Fruit fly (Drosophila melanogaster) S2 (cell line): ENCODE results near the gene Cdc16.

ENCODE experiments used
- CG8478 ChIP-seq: fragments of >200 bp; optimal IDR thresholded peaks from 2 replicates; lab custom pipeline; 2018
- CTCF ChIP-seq, 2 experiments: fragments of >200 bp; optimal IDR thresholded peaks; 2 replicates each; lab custom pipeline; 2018

Cdc16 gene

DNA sequence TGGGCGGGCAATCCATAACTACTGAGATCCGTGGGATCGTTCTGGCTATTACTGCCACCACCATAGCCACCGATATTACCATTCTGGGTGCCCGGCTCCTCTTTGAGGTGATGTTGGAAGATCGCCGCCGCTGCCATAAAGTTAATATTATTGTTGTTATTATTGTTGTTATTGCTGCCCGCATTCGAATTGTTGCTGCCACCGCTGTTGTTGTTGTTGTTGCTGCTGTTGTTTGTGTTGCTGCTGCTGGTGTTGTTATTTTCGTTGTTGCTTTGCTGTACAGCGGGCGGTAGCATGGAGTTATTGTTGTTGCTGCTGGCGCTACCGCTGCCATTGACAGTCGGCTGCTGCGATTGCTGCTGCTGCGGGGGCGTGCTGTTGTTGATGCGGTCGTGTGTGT, 11.3 kb downstream of the Cdc16 start:
- TF ChIP-seq CG8478 (no peak), CTCF (optimal IDR thresholded peaks at IDR 0.05; lab: Kevin White, UChicago) (no peak)

DNA sequence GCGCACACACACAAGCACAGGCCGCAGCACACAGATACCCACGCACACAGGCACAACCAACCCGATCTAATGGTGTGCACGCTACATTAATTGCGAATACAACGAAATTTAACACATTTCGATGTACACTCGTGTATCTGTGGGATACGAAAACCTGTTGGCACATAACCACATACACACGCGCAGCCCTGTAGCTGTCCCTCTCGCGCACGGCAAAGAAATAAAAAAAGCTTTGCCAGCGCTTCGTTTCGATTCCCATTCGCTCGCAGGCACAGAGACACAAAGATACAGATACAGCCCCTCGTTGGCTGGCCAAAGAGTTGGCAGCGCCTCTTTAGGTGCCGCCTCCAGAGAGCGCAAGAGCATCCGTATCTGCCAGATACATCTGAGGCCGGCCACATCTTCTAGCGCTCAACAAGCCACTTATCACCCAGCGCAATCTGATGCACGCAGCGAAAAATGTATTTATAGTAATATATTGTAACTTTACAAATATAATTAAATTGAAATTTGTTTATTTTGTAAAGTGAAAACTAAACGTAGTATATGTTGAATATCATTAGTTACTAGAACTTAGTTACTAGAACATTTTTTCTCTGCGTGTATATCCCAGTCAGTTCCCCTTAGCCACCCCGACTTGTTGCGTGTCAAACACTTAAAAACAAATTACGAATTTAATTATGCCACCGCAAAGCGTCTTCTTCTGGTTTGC, 12.2 kb downstream of the Cdc16 start:
- TF ChIP-seq CG8478 (no peak), CTCF (optimal IDR thresholded peaks at IDR 0.05; lab: Kevin White, UChicago) (no peak)

DNA sequence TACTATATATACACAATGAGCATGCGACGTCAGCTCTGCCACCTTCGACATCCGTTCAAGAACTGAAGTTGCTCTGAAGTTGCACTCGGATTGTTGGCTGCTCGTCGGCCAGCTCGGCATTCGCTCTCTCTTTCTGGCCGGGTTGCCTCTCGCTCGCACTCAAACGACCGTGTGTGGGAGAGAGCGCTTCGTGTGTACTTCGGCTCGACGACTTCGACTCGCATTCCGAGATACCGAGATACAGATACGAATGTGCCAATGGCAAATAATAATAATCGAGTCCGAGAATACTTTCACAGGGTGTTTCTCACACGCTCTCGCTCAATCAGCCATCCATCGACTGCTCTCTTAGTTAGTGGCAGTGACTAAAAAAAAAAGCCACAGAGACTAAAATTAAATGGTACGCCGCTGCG, 14.4 kb downstream of the Cdc16 start:
- TF ChIP-seq CG8478 (no peak), CTCF (optimal IDR thresholded peaks at IDR 0.05; lab: Kevin White, UChicago) (peak; percentile 45 to 66)

DNA sequence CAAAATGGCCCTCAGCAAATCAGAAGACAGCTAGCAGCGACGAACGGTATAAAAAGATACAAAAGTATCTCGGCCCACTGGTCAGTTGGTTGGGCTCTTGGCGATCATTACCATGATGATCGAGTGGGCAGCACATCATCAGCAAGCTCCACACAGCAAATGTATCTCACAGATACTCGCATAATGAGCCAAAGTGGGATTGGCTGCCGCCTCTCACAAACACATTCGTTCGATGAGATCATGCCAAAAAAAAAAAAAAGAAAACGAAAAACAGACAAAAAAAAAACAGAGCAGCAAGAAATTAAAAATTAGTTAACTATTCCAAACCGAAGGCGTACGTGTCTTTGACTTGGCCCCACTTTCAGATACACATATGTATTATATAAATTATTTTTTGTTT, 15.1 kb downstream of the Cdc16 start:
- no peak for TF ChIP-seq CTCF (optimal IDR thresholded peaks at IDR 0.05; lab: Kevin White, UChicago)
- TF ChIP-seq CG8478 = no peak

DNA sequence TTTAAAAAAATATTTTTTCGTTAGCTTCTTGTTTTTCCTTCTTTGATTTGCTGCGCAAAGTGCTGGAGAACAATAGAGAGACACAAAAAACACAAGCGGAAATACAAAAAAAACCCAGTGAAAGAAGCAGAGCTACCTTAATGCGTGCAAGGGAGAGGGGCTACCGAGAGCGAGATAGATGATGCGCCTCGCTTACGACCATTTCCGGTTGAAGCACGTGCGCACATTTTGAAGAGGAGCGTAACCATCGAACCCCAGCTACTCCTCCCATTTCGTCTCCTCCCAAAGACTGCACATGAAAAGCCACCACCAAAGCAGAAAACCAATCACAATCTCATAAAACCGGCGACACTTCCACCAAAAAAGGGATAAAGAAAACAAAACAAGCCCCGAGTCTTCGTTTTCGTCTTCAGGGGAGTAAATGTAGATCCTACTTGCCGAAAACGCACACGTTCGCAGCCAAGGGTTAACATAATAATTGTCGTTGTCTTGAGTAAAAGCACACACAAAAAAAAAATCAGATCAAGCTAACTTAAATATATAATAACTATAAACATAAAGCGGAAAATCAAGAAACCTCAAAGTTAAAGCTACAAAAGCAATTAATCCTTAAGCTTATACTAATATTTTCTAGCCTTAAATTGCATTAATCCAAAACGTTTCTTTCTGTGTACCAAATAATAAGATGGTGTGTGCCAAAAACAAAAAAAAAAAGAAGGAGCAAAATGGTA, 16.3 kb downstream of the Cdc16 start:
- TF ChIP-seq CG8478 (no peak), CTCF (optimal IDR thresholded peaks at IDR 0.05; lab: Kevin White, UChicago) (no peak)

DNA sequence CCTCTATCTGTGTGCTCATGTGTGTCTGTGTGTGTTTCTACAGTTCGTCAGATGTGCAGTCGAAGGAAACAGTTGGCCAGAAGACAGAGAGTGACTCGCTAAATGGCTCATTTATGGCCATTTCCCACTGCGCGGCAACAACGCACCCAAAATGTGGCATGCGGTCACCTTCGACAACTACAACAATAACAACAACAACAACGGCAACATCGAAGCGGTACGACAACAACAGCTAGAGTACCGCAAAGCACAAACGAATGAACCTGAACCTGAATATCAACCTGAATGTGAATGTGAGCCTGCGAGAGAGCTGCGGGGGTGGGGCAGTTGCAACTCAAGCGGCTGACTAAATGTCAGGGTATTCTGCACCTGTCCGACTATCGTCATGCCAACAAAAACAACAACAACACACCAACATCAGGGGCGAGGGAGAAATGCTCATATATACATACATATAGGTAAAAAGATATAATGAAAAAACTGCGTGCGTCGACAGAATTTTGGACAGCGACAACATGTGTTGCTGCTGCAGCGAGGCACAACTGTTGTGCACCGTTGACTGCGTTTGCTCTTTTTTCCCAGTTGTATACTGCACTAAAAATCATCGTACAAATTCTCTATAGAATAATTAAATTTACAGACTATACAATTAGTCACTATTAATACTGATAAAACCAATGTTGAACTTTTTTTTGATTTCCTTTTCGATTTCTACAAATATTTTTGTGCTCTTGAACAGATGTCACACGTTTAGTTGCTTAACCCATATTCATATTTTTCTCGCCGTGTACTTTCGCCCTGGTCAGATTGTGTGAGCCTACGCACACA, 19.3 kb downstream of the Cdc16 start:
- TF ChIP-seq CTCF (optimal IDR thresholded peaks at IDR 0.05; lab: Kevin White, UChicago) (no peak), CG8478 (no peak)

DNA sequence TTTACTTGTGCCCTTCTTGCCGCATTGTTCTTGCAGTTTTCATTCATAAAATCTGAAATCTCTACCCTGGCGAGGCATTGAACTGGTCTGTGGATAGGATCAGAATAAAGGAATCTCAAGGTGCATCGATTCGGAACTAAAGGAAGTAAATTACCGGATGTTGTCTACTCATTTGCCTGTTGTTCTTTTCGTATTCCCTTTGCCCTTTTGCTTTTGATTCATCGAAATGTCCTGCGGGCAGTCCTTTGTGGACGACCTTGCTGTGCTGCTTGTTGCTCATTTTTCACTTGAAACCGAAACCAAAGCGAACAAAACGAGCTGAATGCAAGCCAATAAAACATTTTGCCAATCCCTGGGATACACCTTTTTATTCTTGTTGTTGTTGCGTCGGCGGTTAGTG, 20.3 kb downstream of the Cdc16 start:
- TF ChIP-seq CG8478 (no peak), CTCF (optimal IDR thresholded peaks at IDR 0.05; lab: Kevin White, UChicago) (no peak)

DNA sequence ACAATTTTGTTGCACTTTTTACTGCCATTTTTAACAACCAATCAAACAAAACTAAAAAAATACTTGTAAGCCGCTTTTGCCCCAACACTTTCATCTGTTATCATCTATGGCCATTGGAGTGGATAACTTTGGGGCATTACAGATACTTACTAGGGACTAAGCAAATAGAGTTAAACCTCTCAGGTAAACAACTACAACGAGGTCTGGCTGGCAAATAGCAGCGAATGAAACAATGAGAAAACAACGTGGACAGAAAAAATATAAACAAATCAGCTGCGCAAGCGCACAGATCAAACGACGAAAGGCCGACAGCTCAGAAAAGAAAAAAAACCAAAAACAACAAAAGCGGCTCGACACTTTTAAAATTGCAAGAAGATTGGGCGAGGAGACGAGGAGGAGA, 21.2 kb downstream of the Cdc16 start:
- TF ChIP-seq CG8478 = no peak
- no peak for TF ChIP-seq CTCF (optimal IDR thresholded peaks at IDR 0.05; lab: Kevin White, UChicago)

DNA sequence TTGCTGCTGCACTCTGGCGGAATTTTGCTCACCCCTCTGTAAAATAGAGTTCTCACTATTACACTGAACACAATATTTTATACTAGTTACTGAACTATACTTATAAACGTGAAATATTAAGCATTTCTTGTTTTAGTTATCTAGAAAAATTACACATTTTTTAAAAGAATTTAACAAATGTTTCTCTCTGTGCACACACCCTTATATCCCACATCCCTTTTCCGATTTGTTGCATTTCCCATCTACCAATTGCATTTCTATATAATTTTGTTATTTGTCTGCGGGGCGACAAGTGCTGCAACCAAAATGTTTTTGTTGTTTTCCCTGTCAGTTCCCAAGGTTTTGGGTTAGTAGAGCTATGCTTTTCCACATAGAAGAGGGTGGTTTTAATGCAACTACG, 22.3 kb downstream of the Cdc16 start:
- TF ChIP-seq CG8478 (no peak), CTCF (optimal IDR thresholded peaks at IDR 0.05; lab: Kevin White, UChicago) (no peak)

DNA sequence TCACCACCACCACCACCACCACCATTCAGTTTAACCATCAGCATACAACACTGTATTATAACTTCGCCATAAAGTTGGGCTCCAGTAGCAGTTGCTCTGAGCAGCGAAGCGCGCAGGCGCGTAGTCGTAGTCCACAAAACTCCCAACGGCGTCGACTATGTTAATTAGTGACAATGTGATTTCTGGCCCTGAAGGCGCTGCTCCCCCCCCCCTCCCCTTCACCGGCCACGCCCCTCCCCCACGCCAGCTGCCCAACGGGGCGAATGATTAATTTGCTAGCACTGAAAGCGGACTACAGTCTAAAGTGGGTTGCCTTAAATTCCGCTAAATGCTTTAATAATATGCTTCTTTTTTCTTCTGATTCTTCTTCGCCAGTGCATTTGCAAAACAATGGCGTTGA, 25.8 kb downstream of the Cdc16 start:
- TF ChIP-seq CG8478 (no peak), CTCF (optimal IDR thresholded peaks at IDR 0.05; lab: Kevin White, UChicago) (no peak)

DNA sequence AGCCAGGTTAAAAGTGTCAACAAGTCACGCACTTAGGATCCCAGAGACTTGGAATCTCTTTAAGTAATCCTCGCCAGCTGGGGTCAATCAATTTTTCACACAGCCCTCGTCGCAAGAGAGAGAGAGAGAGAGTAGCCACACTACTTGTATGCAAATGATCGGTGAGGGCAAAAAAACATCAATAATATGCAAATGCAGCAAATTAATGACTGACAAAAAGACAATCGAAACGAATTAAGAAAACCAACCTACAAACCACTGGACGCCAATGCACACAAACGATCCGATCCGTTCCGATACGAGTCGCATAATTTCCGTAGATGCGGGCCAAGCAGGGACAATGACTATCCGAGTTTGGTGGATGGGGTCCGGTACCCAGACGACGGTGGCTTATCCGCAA, 28.7 kb downstream of the Cdc16 start:
- TF ChIP-seq CTCF (optimal IDR thresholded peaks at IDR 0.05; lab: Kevin White, UChicago) (no peak), CG8478 (no peak)

DNA sequence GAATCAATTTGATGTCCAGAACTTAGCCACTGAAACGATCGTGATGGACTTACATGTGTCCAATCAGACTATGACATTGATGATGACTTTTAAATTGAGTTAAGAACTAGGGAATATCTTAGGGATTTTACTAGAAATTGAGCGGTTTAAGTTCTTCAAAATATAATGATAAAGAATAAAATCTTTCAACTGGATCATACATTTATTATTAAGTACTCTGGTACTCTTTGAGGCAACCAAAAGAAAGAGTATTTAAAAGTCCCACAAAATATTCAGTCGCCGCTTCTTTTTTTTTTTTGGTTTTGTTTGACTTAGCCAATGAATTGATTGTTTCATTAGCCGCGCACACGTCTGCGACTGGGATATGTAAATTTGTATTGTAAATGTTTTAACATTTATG, 29.1 kb downstream of the Cdc16 start:
- TF ChIP-seq CG8478 (no peak), CTCF (optimal IDR thresholded peaks at IDR 0.05; lab: Kevin White, UChicago) (no peak)

DNA sequence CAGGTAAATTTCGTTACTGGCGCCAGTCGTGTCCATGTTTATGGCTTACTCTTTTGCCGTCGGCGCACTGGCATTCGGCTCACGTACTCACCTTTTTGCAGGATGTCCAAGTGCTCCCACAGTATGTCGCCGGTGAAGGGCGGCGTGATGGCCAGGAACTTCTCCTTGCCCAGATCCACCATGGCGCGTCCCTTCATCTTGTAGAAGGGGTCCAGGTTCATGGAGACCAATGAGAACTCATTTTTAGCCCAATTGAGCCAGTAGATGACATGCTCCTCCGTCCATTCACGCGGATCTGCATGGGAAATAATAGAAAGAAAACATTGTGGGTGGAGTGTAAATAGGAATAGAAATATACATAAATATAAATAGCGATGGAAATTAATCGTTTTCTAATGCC, 31.8 kb downstream of the Cdc16 start:
- TF ChIP-seq CTCF (optimal IDR thresholded peaks at IDR 0.05; lab: Kevin White, UChicago) = no peak
- TF ChIP-seq CG8478 = no peak

DNA sequence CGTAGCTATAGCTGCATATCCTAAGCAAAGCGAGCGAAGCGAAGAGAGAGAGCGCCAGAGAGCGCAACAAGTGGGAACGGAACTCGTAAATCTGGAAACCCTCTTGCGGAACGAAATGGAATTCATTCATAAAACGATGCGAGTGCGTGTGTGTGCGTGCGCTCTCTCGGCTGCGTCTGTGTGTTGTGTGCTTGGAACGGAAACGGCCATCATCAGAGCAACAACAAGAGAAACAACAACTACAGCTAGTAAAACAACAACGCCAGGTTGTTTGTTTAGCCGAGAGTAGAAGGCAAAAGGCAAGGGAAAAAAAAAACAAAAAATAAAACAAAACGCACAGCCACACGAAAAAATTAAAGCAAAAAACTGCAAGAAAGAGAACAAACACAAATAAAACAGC, 33.3 kb downstream of the Cdc16 start:
- TF ChIP-seq CTCF (optimal IDR thresholded peaks at IDR 0.05; lab: Kevin White, UChicago) = no peak
- no peak for TF ChIP-seq CG8478

DNA sequence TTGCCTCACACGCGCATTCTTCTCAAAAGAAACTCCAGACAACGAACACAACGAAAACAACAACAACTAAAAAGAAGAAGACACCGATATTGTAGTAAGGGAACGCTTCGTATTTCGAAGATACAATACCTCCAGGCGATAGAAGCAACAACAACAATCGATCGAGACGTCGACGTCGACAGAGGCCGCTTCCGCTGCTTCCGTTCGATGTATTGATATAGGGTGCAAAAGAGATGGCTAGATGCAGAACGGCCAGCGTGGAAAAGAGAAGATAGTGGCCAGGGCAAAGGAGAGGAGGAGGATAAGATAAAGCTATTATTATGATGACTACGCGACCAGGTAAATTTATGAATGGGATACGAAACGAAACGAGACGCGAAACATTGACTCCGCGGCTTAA, 34.2 kb downstream of the Cdc16 start:
- no peak for TF ChIP-seq CTCF (optimal IDR thresholded peaks at IDR 0.05; lab: Kevin White, UChicago)
- peak; percentile 82 for TF ChIP-seq CG8478

DNA sequence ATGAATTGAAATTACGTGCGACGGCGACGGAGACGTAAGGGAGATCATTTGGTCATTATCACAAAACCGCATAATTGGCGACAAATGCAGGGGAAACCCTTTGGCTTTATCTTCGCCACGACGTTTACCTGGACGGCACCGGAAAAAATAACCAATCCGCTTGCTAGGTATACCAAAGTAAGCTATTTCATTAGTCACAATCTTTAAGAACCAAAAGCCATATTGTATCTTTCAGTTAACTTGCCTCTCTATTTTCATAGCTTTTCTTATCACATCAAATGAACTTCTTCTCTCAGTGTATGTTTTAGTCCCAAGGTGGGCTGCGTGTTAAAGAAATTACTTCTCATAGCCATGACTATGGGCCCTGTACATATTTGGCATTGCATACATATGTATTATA, 34.6 kb downstream of the Cdc16 start:
- no peak for TF ChIP-seq CG8478
- TF ChIP-seq CTCF (optimal IDR thresholded peaks at IDR 0.05; lab: Kevin White, UChicago) = no peak
